Fruit fly (Drosophila melanogaster): ENCODE data around the gene Mad.

dm6 chr2L:3179654-3180053, 20.2 kb upstream of the Mad start:
- no peak for TF ChIP-seq CG6792 (GFP tag; optimal IDR thresholded peaks at IDR 0.05)
- TF ChIP-seq achi (GFP tag; optimal IDR thresholded peaks at IDR 0.05) = no peak
- no peak for TF ChIP-seq CG15336 (GFP tag; IDR thresholded peaks at IDR 0.05)
- TF ChIP-seq CG8319 (GFP tag; optimal IDR thresholded peaks at IDR 0.05) = no peak
- TF ChIP-seq acj6 (GFP tag; optimal IDR thresholded peaks at IDR 0.05) = no peak
- TF ChIP-seq CG8632 (GFP tag; optimal IDR thresholded peaks at IDR 0.05) = no peak
- TF ChIP-seq topi (GFP tag; optimal IDR thresholded peaks at IDR 0.05) = no peak
- no peak for TF ChIP-seq CG3919 (GFP tag; optimal IDR thresholded peaks at IDR 0.05)
